Fruit fly (Drosophila melanogaster) Kc167 (cell line): Measurements from ENCODE around the gene Usp14.

Experiments used
- Myc ChIP-seq: fragments of >200 bp; optimal IDR thresholded peaks from 2 replicates; lab custom pipeline; 2017; ENCODE audit warnings: missing external identifiers
- Sin3A ChIP-seq: fragments of >200 bp; optimal IDR thresholded peaks from 2 replicates; lab custom pipeline; 2018; ENCODE audit warnings: missing external identifiers
- h ChIP-seq: fragments of >200 bp; optimal IDR thresholded peaks from 3 replicates; lab custom pipeline; 2018; ENCODE audit warnings: missing external identifiers
- insv ChIP-seq: fragments of >200 bp; optimal IDR thresholded peaks from 3 replicates; lab custom pipeline; 2018; ENCODE audit warnings: missing external identifiers
- psq ChIP-seq: fragments of >200 bp; optimal IDR thresholded peaks from 2 replicates; lab custom pipeline; 2017; ENCODE audit warnings: missing external identifiers
- ttk ChIP-seq: sonication (Bioruptor generic); optimal IDR thresholded peaks from 2 replicates; lab custom pipeline; 2017; ENCODE audit warnings: missing external identifiers

Usp14 gene

dm6 chr2L:10291276-10291675 is 22.9 kb downstream of the Usp14 start:
- no peak for TF ChIP-seq Myc (lab: Kevin White, UChicago)
- TF ChIP-seq psq (lab: Kevin White, UChicago): no peak
- no peak for TF ChIP-seq h
- TF ChIP-seq Sin3A: no peak
- no peak for TF ChIP-seq insv (lab: Kevin White, UChicago)
- no peak for TF ChIP-seq ttk (lab: Kevin White, UChicago)

- TF ChIP-seq psq (lab: Kevin White, UChicago) (no peak), insv (lab: Kevin White, UChicago) (no peak), ttk (lab: Kevin White, UChicago) (no peak)
Observed at dm6 chr2L:10280772-10281171, 33.4 kb downstream of the Usp14 start, which contains the start of gene CG34043. CG34043 (minus strand) TSS chr2L:10280872.

DNA sequence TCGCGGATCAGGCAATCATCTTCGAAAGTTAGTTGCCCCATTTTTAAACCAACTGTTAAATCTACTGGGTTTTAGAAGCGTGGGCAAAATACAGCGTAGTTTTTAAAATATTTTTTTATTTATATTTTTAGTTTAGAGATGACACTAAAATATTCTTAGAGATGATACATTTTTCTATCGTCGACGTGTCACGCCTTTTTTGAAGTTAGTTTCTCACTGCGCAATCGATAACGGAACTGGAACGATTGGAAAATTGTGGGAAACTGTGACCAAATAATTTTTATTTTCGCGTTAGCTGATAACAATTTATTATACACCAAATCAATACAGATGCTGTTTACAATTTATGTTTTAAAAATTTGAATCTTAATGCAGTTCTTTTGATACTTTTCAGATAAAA is 35.5 kb downstream of the Usp14 start, which contains the start of gene Utx:
Gene Utx (minus strand): TSS at position 154 of the 400 bp plus-strand sequence.
- TF ChIP-seq Sin3A: no peak
- no peak for TF ChIP-seq Myc (lab: Kevin White, UChicago)
- no peak for TF ChIP-seq ttk (lab: Kevin White, UChicago)
- no peak for TF ChIP-seq psq (lab: Kevin White, UChicago)
- TF ChIP-seq insv (lab: Kevin White, UChicago): no peak
- no peak for TF ChIP-seq h

- TF ChIP-seq h: no peak
- TF ChIP-seq ttk (lab: Kevin White, UChicago): no peak
- TF ChIP-seq Myc (lab: Kevin White, UChicago): no peak
- no peak for TF ChIP-seq psq (lab: Kevin White, UChicago)
- no peak for TF ChIP-seq Sin3A
Observed at dm6 chr2L:10277362-10277761, 36.8 kb downstream of the Usp14 start.

dm6 chr2L:10276846-10277245 is 37.4 kb downstream of the Usp14 start:
- no peak for TF ChIP-seq ttk (lab: Kevin White, UChicago)
- no peak for TF ChIP-seq Sin3A

DNA sequence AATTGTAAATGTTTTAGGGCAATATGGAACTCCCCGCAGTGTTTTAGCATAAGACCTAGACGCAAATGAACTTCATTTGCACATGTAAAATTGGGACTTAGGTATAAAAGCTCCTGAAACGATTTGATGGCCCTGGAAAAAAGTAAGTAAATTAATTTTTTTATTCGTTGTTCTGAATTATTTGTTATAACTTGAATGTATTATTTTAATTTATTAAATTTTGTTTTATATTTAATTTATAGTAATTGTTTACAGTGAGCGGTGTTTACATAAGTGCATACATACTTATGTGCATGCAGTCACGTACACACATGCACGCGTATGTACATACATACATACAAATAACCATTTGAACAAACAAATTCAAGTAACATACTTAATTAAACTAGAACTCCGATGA is 37.8 kb downstream of the Usp14 start:
- TF ChIP-seq ttk (lab: Kevin White, UChicago) (no peak), Myc (lab: Kevin White, UChicago) (no peak), Sin3A (no peak), psq (lab: Kevin White, UChicago) (no peak), h (no peak), insv (lab: Kevin White, UChicago) (no peak)

DNA sequence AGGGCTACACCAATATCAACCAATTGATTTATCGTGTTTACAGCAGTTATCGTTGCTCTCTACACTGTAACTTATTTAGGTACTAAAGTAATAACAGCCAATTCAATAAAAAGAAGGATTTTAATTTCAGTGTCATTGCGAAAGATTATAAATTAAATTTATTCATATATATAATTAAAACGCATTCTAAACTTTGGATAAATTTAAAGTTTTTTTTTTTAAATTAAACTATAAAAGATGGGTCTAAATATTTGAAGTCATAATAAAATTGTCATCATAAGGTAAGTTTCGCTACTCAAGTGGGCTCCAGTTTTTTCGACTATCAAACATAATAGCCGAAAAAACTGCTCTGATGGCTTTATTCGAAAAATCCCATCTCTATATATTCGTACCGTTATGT is 42.0 kb downstream of the Usp14 start, which contains the start of gene trk:
Gene trk (minus strand): TSS at position 101 of the 400 bp plus-strand sequence.
- TF ChIP-seq psq (lab: Kevin White, UChicago) (no peak), Sin3A (no peak)

- TF ChIP-seq h (no peak), Sin3A (no peak), Myc (lab: Kevin White, UChicago) (no peak), insv (lab: Kevin White, UChicago) (no peak), ttk (lab: Kevin White, UChicago) (no peak), psq (lab: Kevin White, UChicago) (no peak)
Observed at dm6 chr2L:10269854-10270253, 44.3 kb downstream of the Usp14 start, which contains the start of gene Mulk. Mulk (plus strand) TSS chr2L:10270051.

DNA sequence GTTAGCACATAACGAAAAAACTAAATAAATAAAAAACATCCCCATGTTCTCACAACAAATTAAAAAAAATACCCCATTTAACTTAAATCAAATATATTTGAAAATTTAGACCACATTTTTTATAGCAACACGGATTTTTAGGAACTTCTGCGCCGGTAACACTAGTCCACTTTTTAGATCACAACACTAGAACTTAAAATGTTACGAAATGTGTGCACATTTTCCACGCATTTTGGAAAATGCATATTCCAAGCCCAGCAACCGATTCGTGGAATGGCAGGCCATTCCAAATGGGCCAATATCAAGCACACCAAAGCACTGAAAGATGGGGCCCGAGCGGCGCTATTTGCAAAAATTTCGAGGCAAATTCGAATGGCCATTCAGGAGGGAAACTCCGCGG is 45.5 kb downstream of the Usp14 start, which contains the start of gene CG4957:
Gene CG4957 (plus strand): TSS at position 185 of the 400 bp plus-strand sequence.
- no peak for TF ChIP-seq Myc (lab: Kevin White, UChicago)

DNA sequence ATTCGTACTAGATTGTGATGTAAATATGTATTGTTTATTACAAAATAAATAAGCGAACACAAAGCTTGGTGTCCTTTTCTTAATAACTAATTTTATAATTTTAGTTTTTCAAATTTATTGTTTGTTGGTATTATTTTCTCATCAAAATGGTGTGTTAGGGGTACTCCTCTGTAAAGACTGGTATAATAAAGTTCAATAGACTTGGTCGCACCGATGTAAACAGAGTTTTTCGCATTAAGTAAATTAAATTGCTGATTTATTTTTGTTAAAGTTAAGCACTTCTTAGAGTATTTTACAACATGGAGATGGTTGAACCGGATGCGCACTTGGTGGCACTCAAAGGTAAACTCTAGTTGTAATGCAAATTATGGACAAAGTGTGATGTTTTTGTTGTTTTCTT is 47.7 kb downstream of the Usp14 start, which contains the start of gene CG4953:
Gene CG4953 (plus strand): TSS at position 193 of the 400 bp plus-strand sequence.
- TF ChIP-seq h (no peak), ttk (lab: Kevin White, UChicago) (no peak), Myc (lab: Kevin White, UChicago) (no peak), Sin3A (no peak), psq (lab: Kevin White, UChicago) (no peak), insv (lab: Kevin White, UChicago) (no peak)

DNA sequence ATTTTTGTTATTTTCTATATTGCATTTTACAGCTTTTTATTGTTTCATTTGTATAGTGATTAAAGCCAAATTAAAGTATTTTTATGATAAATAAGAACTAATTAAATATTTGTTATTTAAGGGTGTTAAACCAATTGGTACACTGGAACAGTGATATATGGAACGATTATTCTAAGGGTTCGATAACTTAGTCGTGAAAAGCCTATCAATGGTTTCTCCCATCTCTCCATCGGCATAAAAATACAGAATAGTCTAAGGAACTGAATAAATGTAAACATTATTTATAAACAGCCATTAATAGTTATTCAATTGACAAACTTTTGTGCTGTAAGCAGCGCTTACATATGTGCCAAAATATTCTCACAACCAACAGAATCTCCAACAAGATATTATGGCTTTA is 49.1 kb downstream of the Usp14 start, which contains the start of gene Mob3:
Gene Mob3 (plus strand): TSS at position 208 of the 400 bp plus-strand sequence.
- TF ChIP-seq Myc (lab: Kevin White, UChicago) (no peak), ttk (lab: Kevin White, UChicago) (no peak), Sin3A (no peak), h (no peak), psq (lab: Kevin White, UChicago) (no peak), insv (lab: Kevin White, UChicago) (no peak)

- TF ChIP-seq insv (lab: Kevin White, UChicago): no peak
- TF ChIP-seq ttk (lab: Kevin White, UChicago): no peak
- no peak for TF ChIP-seq Myc (lab: Kevin White, UChicago)
- TF ChIP-seq psq (lab: Kevin White, UChicago): no peak
- TF ChIP-seq Sin3A: no peak
- TF ChIP-seq h: no peak
Observed at dm6 chr2L:10263830-10264634, 50.2 kb downstream of the Usp14 start, which contains the start of gene REPTOR-BP. REPTOR-BP (plus strand) TSS chr2L:10264125.

dm6 chr2L:10263343-10263744 is 50.9 kb downstream of the Usp14 start, which contains the start of gene Rsf1:
Rsf1 (minus strand) TSS chr2L:10263554.
- TF ChIP-seq ttk (lab: Kevin White, UChicago): no peak
- TF ChIP-seq insv (lab: Kevin White, UChicago): no peak
- TF ChIP-seq h: no peak
- no peak for TF ChIP-seq Sin3A
- no peak for TF ChIP-seq psq (lab: Kevin White, UChicago)
- no peak for TF ChIP-seq Myc (lab: Kevin White, UChicago)
